Fruit fly (Drosophila melanogaster): ENCODE data around the gene CG9801.

DNA sequence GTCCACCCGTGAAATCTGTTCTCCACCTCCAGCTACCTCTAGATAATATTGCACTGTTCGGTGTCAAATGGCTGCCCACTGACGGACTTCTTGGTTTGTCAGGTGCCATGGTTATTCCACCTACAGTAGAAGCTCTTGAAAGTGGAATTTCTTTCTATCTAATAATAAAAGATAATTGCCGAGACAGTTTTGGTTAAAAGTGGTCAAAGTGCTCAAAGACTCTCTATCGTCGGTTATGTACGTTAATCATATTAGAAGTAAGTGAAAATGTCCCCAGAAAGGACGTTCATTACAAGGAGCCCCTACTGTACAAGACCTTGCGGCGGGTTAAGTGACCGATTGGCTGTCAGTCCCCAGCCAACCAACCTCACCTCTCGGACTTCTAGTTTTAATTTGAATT, 3.3 kb downstream of the CG9801 start:
- TF ChIP-seq Clk (GFP tag; optimal IDR thresholded peaks at IDR 0.05): no peak
- TF ChIP-seq kay (GFP tag; ENCODE audit: borderline replicate concordance): no peak
- no peak for TF ChIP-seq cnc (optimal IDR thresholded peaks at IDR 0.05)
- no peak for TF ChIP-seq CG14711 (tag; optimal IDR thresholded peaks at IDR 0.05)
- TF ChIP-seq CG5204 (GFP tag; optimal IDR thresholded peaks at IDR 0.05): no peak
- TF ChIP-seq cic (GFP tag; optimal IDR thresholded peaks at IDR 0.05): no peak
- TF ChIP-seq ovo (GFP tag; optimal IDR thresholded peaks at IDR 0.05): no peak
- TF ChIP-seq CG11617 (GFP tag; optimal IDR thresholded peaks at IDR 0.05): no peak
- no peak for TF ChIP-seq CG1620 (GFP tag; optimal IDR thresholded peaks at IDR 0.05)
- peak; percentile 22 for TF ChIP-seq CG7101 (tag; optimal IDR thresholded peaks at IDR 0.05)
- TF ChIP-seq CG12768 (GFP tag; optimal IDR thresholded peaks at IDR 0.05): peak; percentile 22
- TF ChIP-seq CG7045 (GFP tag; optimal IDR thresholded peaks at IDR 0.05): no peak
- peak; percentile 3 for TF ChIP-seq Mnt (GFP tag; optimal IDR thresholded peaks at IDR 0.05)

Measured in whole organism, adult.